Worm (Caenorhabditis elegans) whole organism, L4 larva: ENCODE data around the gene C06H5.14.
A peak's percentile ranks its signal among the peaks of the same experiment; 100 is the strongest.
"Not testable (repeated sequence)": the region's sequence is repeated elsewhere in the genome, so short reads cannot be mapped to it uniquely, and the experiment has no call there.

Source experiments
- D1046.2 ChIP-seq: fragments of 200-800 bp; sonication (Bioruptor generic); IDR thresholded peaks from 2 replicates; pipeline ENCODE4 v1.3.6; 2022; ENCODE audit warnings: missing genetic modification characterization, missing compliant biosample characterization
- F26F4.8 ChIP-seq: fragments of 200-800 bp; sonication (Bioruptor generic); conservative IDR thresholded peaks from 2 replicates; pipeline ENCODE4 v1.3.6; 2022; ENCODE audit warnings: missing genetic modification characterization, missing compliant biosample characterization
- F49E8.2 ChIP-seq: sonication (generic microtip); optimal IDR thresholded peaks from 2 replicates; lab custom pipeline; 2016; ENCODE audit warnings: missing compliant biosample characterization, mild to moderate bottlenecking, missing genetic modification characterization, borderline replicate concordance
- T26A8.4 ChIP-seq: fragments of 200-800 bp; sonication (Bioruptor generic); IDR thresholded peaks from 2 replicates; pipeline ENCODE4 v1.3.6; 2022; ENCODE audit warnings: missing genetic modification characterization, missing compliant biosample characterization
- Y105C5A.15 ChIP-seq: fragments of 200-800 bp; sonication (Bioruptor generic); IDR thresholded peaks from 2 replicates; pipeline ENCODE4 v1.3.6; 2022; ENCODE audit warnings: missing genetic modification characterization, missing compliant biosample characterization
- Y48G9A.11 ChIP-seq: fragments of 200-800 bp; sonication (Bioruptor generic); IDR thresholded peaks from 2 replicates; pipeline ENCODE4 v1.3.6; 2022; ENCODE audit warnings: missing genetic modification reagents, missing genetic modification characterization, missing compliant biosample characterization
- Y5F2A.4 ChIP-seq: fragments of 200-800 bp; sonication (Bioruptor generic); optimal IDR thresholded peaks from 2 replicates; lab custom pipeline; 2018; ENCODE audit warnings: mild to moderate bottlenecking, missing genetic modification characterization, missing compliant biosample characterization
- Y75B8A.6 ChIP-seq: fragments of 200-800 bp; sonication (Bioruptor generic); IDR thresholded peaks from 2 replicates; pipeline ENCODE4 v1.3.6; 2022; ENCODE audit warnings: missing genetic modification reagents, missing genetic modification characterization, missing compliant biosample characterization
- ZK546.5 ChIP-seq, 2 experiments: sonication (generic microtip); optimal IDR thresholded peaks; 2 replicates each; lab custom pipeline; 2017; ENCODE audit warnings: missing biosample characterization in 2 of 2, missing genetic modification characterization in 2 of 2
- ceh-82 ChIP-seq: sonication (generic microtip); optimal IDR thresholded peaks from 2 replicates; lab custom pipeline; 2017; ENCODE audit warnings: missing biosample characterization, missing genetic modification characterization
- daf-12 ChIP-seq: fragments of 150-350 bp; optimal IDR thresholded peaks from 2 replicates; lab custom pipeline; 2014; ENCODE audit warnings: missing biosample characterization, missing genetic modification reagents, missing genetic modification characterization
- daf-16 ChIP-seq, 3 experiments: sonication (generic microtip); optimal IDR thresholded peaks; 2 replicates each; lab custom pipeline; 2016 to 2017; ENCODE audit warnings: missing genetic modification characterization in 3 of 3, missing genetic modification reagents in 3 of 3, mild to moderate bottlenecking in 2 of 3, missing compliant biosample characterization in 2 of 3, missing biosample characterization in 1 of 3, moderate library complexity in 1 of 3
- dpl-1 ChIP-seq: fragments of 150-350 bp; optimal IDR thresholded peaks from 2 replicates; lab custom pipeline; 2014; ENCODE audit warnings: missing biosample characterization, missing genetic modification reagents, missing genetic modification characterization
- fkh-10 ChIP-seq: fragments of 150-350 bp; optimal IDR thresholded peaks from 2 replicates; lab custom pipeline; 2014; ENCODE audit warnings: missing biosample characterization, missing genetic modification reagents, missing genetic modification characterization
- fos-1 ChIP-seq: fragments of 150-350 bp; optimal IDR thresholded peaks from 2 replicates; lab custom pipeline; 2014; ENCODE audit warnings: missing biosample characterization, missing genetic modification characterization
- gei-8 ChIP-seq: fragments of 200-800 bp; sonication (Bioruptor generic); optimal IDR thresholded peaks from 2 replicates; lab custom pipeline; 2018; ENCODE audit warnings: mild to moderate bottlenecking, missing genetic modification characterization, missing compliant biosample characterization
- lim-7 ChIP-seq: fragments of 200-800 bp; sonication (Bioruptor generic); IDR thresholded peaks from 2 replicates; pipeline ENCODE4 v1.3.6; 2022; ENCODE audit warnings: missing genetic modification characterization, missing compliant biosample characterization
- lin-1 ChIP-seq: fragments of 200-800 bp; sonication (Bioruptor generic); IDR thresholded peaks from 2 replicates; pipeline ENCODE4 v1.3.6; 2022; ENCODE audit warnings: missing genetic modification reagents, missing genetic modification characterization, missing compliant biosample characterization
- lin-29 ChIP-seq: fragments of 200-800 bp; sonication (Bioruptor generic); IDR thresholded peaks from 2 replicates; pipeline ENCODE4 v1.3.6; 2022; ENCODE audit warnings: missing genetic modification reagents, missing genetic modification characterization, missing compliant biosample characterization
- lir-3 ChIP-seq: sonication (generic microtip); optimal IDR thresholded peaks from 2 replicates; lab custom pipeline; 2016; ENCODE audit warnings: mild to moderate bottlenecking, missing genetic modification characterization, missing compliant biosample characterization
- mdl-1 ChIP-seq, 2 experiments: fragments of 150-350 bp in 1 of 2; sonication (generic microtip) in 1 of 2; optimal IDR thresholded peaks; 2 replicates each; lab custom pipeline; 2014 to 2017; ENCODE audit warnings: missing biosample characterization in 2 of 2, missing genetic modification characterization in 2 of 2
- nhr-10 ChIP-seq: fragments of 150-350 bp; optimal IDR thresholded peaks from 2 replicates; lab custom pipeline; 2014; ENCODE audit warnings: missing biosample characterization, missing genetic modification characterization
- nhr-102 ChIP-seq: sonication (generic microtip); optimal IDR thresholded peaks from 2 replicates; lab custom pipeline; 2016; ENCODE audit warnings: mild to moderate bottlenecking, missing genetic modification characterization, moderate library complexity, missing compliant biosample characterization
- nhr-28 ChIP-seq: fragments of 150-350 bp; optimal IDR thresholded peaks from 2 replicates; lab custom pipeline; 2014; ENCODE audit warnings: missing biosample characterization, missing genetic modification characterization
- nhr-48 ChIP-seq: sonication (generic microtip); optimal IDR thresholded peaks from 2 replicates; lab custom pipeline; 2016; ENCODE audit warnings: mild to moderate bottlenecking, missing genetic modification characterization, missing compliant biosample characterization
- nhr-76 ChIP-seq: fragments of 150-350 bp; optimal IDR thresholded peaks from 2 replicates; lab custom pipeline; 2014; ENCODE audit warnings: missing biosample characterization, missing genetic modification characterization
- php-3 ChIP-seq: fragments of 200-800 bp; sonication (Bioruptor generic); IDR thresholded peaks from 2 replicates; pipeline ENCODE4 v1.3.6; 2022; ENCODE audit warnings: missing genetic modification reagents, missing genetic modification characterization, missing compliant biosample characterization
- rbr-2 ChIP-seq: sonication (generic microtip); optimal IDR thresholded peaks from 2 replicates; lab custom pipeline; 2016; ENCODE audit warnings: missing genotype, missing genetic modification characterization, missing compliant biosample characterization
- spr-3 ChIP-seq: fragments of 200-800 bp; sonication (Bioruptor generic); optimal IDR thresholded peaks from 2 replicates; lab custom pipeline; 2018; ENCODE audit warnings: mild to moderate bottlenecking, missing genetic modification characterization, missing compliant biosample characterization
- tra-1 ChIP-seq: fragments of 200-800 bp; sonication (Bioruptor generic); IDR thresholded peaks from 2 replicates; pipeline ENCODE4 v1.3.6; 2022; ENCODE audit warnings: missing genetic modification reagents, missing genetic modification characterization, missing compliant biosample characterization
- unc-130 ChIP-seq: sonication (generic microtip); optimal IDR thresholded peaks from 2 replicates; lab custom pipeline; 2016; ENCODE audit warnings: missing genetic modification reagents, missing genetic modification characterization, missing compliant biosample characterization
- unc-62 ChIP-seq, 3 experiments: fragments of 150-350 bp in 1 of 3; sonication (generic microtip); optimal IDR thresholded peaks in 2 of 3; peaks in 1 of 3; 1 replicate in 1 of 3; 2 replicates in 2 of 3; lab custom pipeline; 2014 to 2017; ENCODE audit warnings: missing biosample characterization in 3 of 3, missing genetic modification characterization in 3 of 3, missing genetic modification reagents in 3 of 3, missing genotype in 1 of 3
- vab-7 ChIP-seq: fragments of 200-800 bp; sonication (Bioruptor generic); IDR thresholded peaks from 2 replicates; pipeline ENCODE4 v1.3.6; 2022; ENCODE audit warnings: missing genetic modification reagents, missing genetic modification characterization, missing compliant biosample characterization
- zag-1 ChIP-seq: fragments of 150-350 bp; optimal IDR thresholded peaks from 2 replicates; lab custom pipeline; 2014; ENCODE audit warnings: missing biosample characterization, missing genetic modification characterization
- zfp-3 ChIP-seq: fragments of 200-800 bp; sonication (Bioruptor generic); conservative IDR thresholded peaks from 2 replicates; pipeline ENCODE4 v1.3.6; 2022; ENCODE audit warnings: missing genetic modification reagents, missing genetic modification characterization, missing compliant biosample characterization
- zip-2 ChIP-seq: fragments of 150-350 bp; optimal IDR thresholded peaks from 2 replicates; lab custom pipeline; 2014; ENCODE audit warnings: missing biosample characterization, missing genetic modification characterization

Gene C06H5.14

ce11 chrV:17857901-17858300 is 46.0 kb upstream of the C06H5.14 start (continued):
- TF ChIP-seq unc-130 (GFP tag; lab: Kevin White, UChicago) (no peak), spr-3 (no peak), lim-7 (no peak), Y105C5A.15 (GFP tag; lab: Robert Waterston, UW) (no peak), daf-12 (tag; lab: Kevin White, UChicago) (no peak), dpl-1 (GFP tag; lab: Kevin White, UChicago) (peak; percentile 66), nhr-28 (tag; lab: Kevin White, UChicago) (peak; percentile 79), Y48G9A.11 (GFP tag; lab: Robert Waterston, UW) (no peak), rbr-2 (peak; percentile 87), lin-1 (GFP tag; lab: Robert Waterston, UW) (peak; percentile 84), F26F4.8 (GFP tag; lab: Robert Waterston, UW) (no peak), nhr-102 (tag; lab: Kevin White, UChicago) (peak; percentile 67), lir-3 (peak; percentile 20), fkh-10 (GFP tag; lab: Kevin White, UChicago) (peak; percentile 80), fos-1 (tag; lab: Kevin White, UChicago) (no peak), gei-8 (GFP tag; lab: Kevin White, UChicago) (no peak), tra-1 (GFP tag; lab: Robert Waterston, UW) (peak; percentile 33; the same call in 1 of the 2 replicates), php-3 (no peak), unc-62 (GFP tag; optimal IDR thresholded peaks at IDR 0.05 in 1 of 2; lab: Kevin White, UChicago) (peak in 1 of 2 experiments; percentile 99), unc-62 (tag; optimal IDR thresholded peaks at IDR 0.05; lab: Kevin White, UChicago) (no peak), nhr-48 (tag; lab: Kevin White, UChicago) (peak; percentile 77), nhr-10 (tag; lab: Kevin White, UChicago) (peak; percentile 42)
- TF ChIP-seq, all 104 proteins: peak for 50

ce11 chrV:17859065-17859464 is 44.9 kb upstream of the C06H5.14 start:
- no peak for TF ChIP-seq daf-16 (GFP tag; optimal IDR thresholded peaks at IDR 0.05; lab: Kevin White, UChicago)
- TF ChIP-seq daf-16 (tag; optimal IDR thresholded peaks at IDR 0.05; lab: Kevin White, UChicago), result no peak
- TF ChIP-seq vab-7 (GFP tag; lab: Robert Waterston, UW), result no peak
- TF ChIP-seq zip-2, result no peak
- TF ChIP-seq lin-1 (GFP tag; lab: Robert Waterston, UW), result no peak
- TF ChIP-seq nhr-76, result no peak
- no peak for TF ChIP-seq mdl-1 (tag; optimal IDR thresholded peaks at IDR 0.05; lab: Kevin White, UChicago)
- no peak for TF ChIP-seq nhr-48 (tag; lab: Kevin White, UChicago)
- no peak for TF ChIP-seq zfp-3 (GFP tag; lab: Robert Waterston, UW)
- no peak for TF ChIP-seq zag-1 (tag; lab: Kevin White, UChicago)
- no peak for TF ChIP-seq Y75B8A.6 (GFP tag; lab: Robert Waterston, UW)
- TF ChIP-seq ZK546.5 (tag; optimal IDR thresholded peaks at IDR 0.05; lab: Kevin White, UChicago), result no peak
- no peak for TF ChIP-seq D1046.2
- TF ChIP-seq ceh-82 (tag; lab: Kevin White, UChicago), result no peak
- TF ChIP-seq Y5F2A.4 (GFP tag; lab: Kevin White, UChicago), result no peak
- TF ChIP-seq rbr-2, result no peak

- TF ChIP-seq F49E8.2, result peak; percentile 31
- no peak for TF ChIP-seq daf-16 (GFP tag; optimal IDR thresholded peaks at IDR 0.05; lab: Kevin White, UChicago)
- TF ChIP-seq daf-16 (tag; optimal IDR thresholded peaks at IDR 0.05; lab: Kevin White, UChicago), result no peak
Observed at ce11 chrV:17859519-17859918, 44.4 kb upstream of the C06H5.14 start.

- not testable (repeated sequence) for TF ChIP-seq lin-29 (GFP tag; lab: Robert Waterston, UW); T26A8.4 (GFP tag; lab: Robert Waterston, UW); D1046.2
Observed at ce11 chrV:17865309-17865708, 38.6 kb upstream of the C06H5.14 start, which contains the start of gene Y59A8A.8. Gene Y59A8A.8, plus strand, starts transcription at chrV:17865609.
